Fruit fly (Drosophila melanogaster): ENCODE data around the gene ush.

Gene ush

DNA sequence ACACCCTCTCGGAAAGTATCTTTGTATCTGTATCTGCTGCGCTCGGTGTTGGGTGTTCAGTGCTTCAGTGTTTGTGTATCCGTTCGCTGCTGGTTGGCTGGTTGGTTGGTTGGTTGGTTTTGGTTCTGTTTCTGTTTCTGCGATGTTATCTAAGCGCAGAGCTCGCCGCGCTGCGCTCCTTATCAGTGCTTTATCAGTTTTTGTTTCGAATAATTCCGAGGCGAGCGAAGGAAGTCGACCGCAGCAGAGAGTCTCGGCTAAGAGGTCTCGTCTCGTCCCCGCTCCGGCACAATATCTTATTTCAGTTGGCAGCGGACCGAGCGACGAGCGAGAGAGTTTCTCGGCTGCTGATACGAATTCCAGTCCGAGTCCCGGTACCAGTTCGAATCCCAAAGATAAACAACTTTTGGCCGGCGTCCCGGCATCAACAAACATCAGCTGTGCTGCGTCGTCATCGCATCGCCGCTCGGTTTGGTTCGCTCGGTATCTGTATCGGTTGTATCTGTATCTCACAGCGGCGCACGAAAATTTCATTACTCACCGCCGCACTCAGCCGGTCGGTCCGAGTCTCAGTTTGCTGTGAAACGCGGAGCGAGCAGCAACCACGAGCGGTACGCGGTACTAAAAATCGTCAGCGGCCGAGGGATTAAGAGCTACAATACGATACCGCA lies 47.3 kb downstream of the ush start (continued):
- TF ChIP-seq CG6765 (GFP tag; optimal IDR thresholded peaks at IDR 0.05) (peak; percentile 16), gce (GFP tag; IDR thresholded peaks at IDR 0.05) (no peak; the same call in 2 of the 3 replicates), Atf3 (GFP tag; optimal IDR thresholded peaks at IDR 0.05) (no peak), CG16779 (GFP tag; IDR thresholded peaks at IDR 0.05) (0 out of 2 replicates have a peak, but pooled peaks have one; percentile 19), da (GFP tag; optimal IDR thresholded peaks at IDR 0.05) (peak; percentile 13), Deaf1 (tag; optimal IDR thresholded peaks at IDR 0.05) (peak; percentile 99), rib (GFP tag; IDR thresholded peaks at IDR 0.05) (peak; percentile 79), Optix (GFP tag; IDR thresholded peaks at IDR 0.05) (0 out of 3 replicates have a peak, but pooled peaks have one; percentile 36), jing (GFP tag; optimal IDR thresholded peaks at IDR 0.05) (no peak), Hsf (GFP tag; optimal IDR thresholded peaks at IDR 0.05) (no peak), pnt (GFP tag; optimal IDR thresholded peaks at IDR 0.05) (no peak), CG13624 (GFP tag; optimal IDR thresholded peaks at IDR 0.05) (peak; percentile 31), CG16813 (GFP tag; IDR thresholded peaks at IDR 0.05; ENCODE audit: partially characterized antibody) (no peak), CG8388 (GFP tag; optimal IDR thresholded peaks at IDR 0.05) (no peak), Nf-YB (GFP tag; optimal IDR thresholded peaks at IDR 0.05) (peak; percentile 93), Mrtf (GFP tag; IDR thresholded peaks at IDR 0.05) (no peak), Fer1 (GFP tag; optimal IDR thresholded peaks at IDR 0.05) (peak; percentile 68), cwo (GFP tag; optimal IDR thresholded peaks at IDR 0.05) (peak; percentile 49), Bteb2 (GFP tag; optimal IDR thresholded peaks at IDR 0.05) (no peak), bab2 (GFP tag; optimal IDR thresholded peaks at IDR 0.05) (peak; percentile 0), NC2β (GFP tag; optimal IDR thresholded peaks at IDR 0.05) (no peak), CG34224 (GFP tag; IDR thresholded peaks at IDR 0.05; ENCODE audit: partially characterized antibody) (peak; percentile 74), crol (GFP tag; IDR thresholded peaks at IDR 0.05) (peak; percentile 56), CG6791 (GFP tag; IDR thresholded peaks at IDR 0.05; ENCODE audit: partially characterized antibody) (0 out of 3 replicates have a peak, but pooled peaks have one; percentile 64), Dp (GFP tag; optimal IDR thresholded peaks at IDR 0.05) (no peak), kni (GFP tag; optimal IDR thresholded peaks at IDR 0.05) (peak; percentile 96), klu (GFP tag; IDR thresholded peaks at IDR 0.05) (no peak), row (GFP tag; IDR thresholded peaks at IDR 0.05) (peak; percentile 12; the same call in 1 of the 3 replicates), Ada2b (GFP tag; IDR thresholded peaks at IDR 0.05) (0 out of 2 replicates have a peak, but pooled peaks have one; percentile 12), CG9797 (GFP tag; optimal IDR thresholded peaks at IDR 0.05) (no peak), CG13894 (tag; optimal IDR thresholded peaks at IDR 0.05) (peak; percentile 90), CG10366 (GFP tag; IDR thresholded peaks at IDR 0.05) (0 out of 2 replicates have a peak, but pooled peaks have one; percentile 19), CTCF (GFP tag; optimal IDR thresholded peaks at IDR 0.05) (peak; percentile 17), CG13287 (GFP tag; IDR thresholded peaks at IDR 0.05; ENCODE audit: partially characterized antibody) (peak; percentile 74), CG7357 (GFP tag; IDR thresholded peaks at IDR 0.05) (no peak), mam (GFP tag; optimal IDR thresholded peaks at IDR 0.05) (no peak), Atf6 (GFP tag; IDR thresholded peaks at IDR 0.05) (peak; percentile 62; the same call in 1 of the 2 replicates), ac (GFP tag; optimal IDR thresholded peaks at IDR 0.05) (peak; percentile 23), otp (GFP tag; IDR thresholded peaks at IDR 0.05) (0 out of 3 replicates have a peak, but pooled peaks have one; percentile 33), CG4360 (GFP tag; IDR thresholded peaks at IDR 0.05) (peak; percentile 33), shn (GFP tag; optimal IDR thresholded peaks at IDR 0.05) (peak; percentile 61), CG14667 (GFP tag; IDR thresholded peaks at IDR 0.05) (no peak), CG18262 (tag; optimal IDR thresholded peaks at IDR 0.05) (no peak), CG17359 (tag; optimal IDR thresholded peaks at IDR 0.05) (peak; percentile 45), CG17385 (GFP tag; optimal IDR thresholded peaks at IDR 0.05) (peak; percentile 42), zen2 (GFP tag; IDR thresholded peaks at IDR 0.05; ENCODE audit: partially characterized antibody) (peak; percentile 73), NC2α (GFP tag; optimal IDR thresholded peaks at IDR 0.05) (no peak), Asciz (GFP tag; optimal IDR thresholded peaks at IDR 0.05) (no peak), CG15514 (GFP tag; optimal IDR thresholded peaks at IDR 0.05) (peak; percentile 55), D19A (tag; optimal IDR thresholded peaks at IDR 0.05) (peak; percentile 41)

Data from whole organism, embryonic.